Fruit fly (Drosophila melanogaster): ENCODE data around the gene Atac1.

Atac1 gene

dm6 chr2L:6920661-6921359 is 39.3 kb downstream of the Atac1 start, which contains the start of gene Hrb27C:
Gene Hrb27C, plus strand, starts transcription at chr2L:6920704.
- TF ChIP-seq Hr96 (GFP tag; optimal IDR thresholded peaks at IDR 0.05) (no peak), Mnt (GFP tag; optimal IDR thresholded peaks at IDR 0.05) (peak; percentile 45), CG12768 (GFP tag; optimal IDR thresholded peaks at IDR 0.05) (peak; percentile 5), cnc (optimal IDR thresholded peaks at IDR 0.05) (no peak), cic (GFP tag; optimal IDR thresholded peaks at IDR 0.05) (peak; percentile 55), tj (GFP tag; optimal IDR thresholded peaks at IDR 0.05) (peak; percentile 46)

DNA sequence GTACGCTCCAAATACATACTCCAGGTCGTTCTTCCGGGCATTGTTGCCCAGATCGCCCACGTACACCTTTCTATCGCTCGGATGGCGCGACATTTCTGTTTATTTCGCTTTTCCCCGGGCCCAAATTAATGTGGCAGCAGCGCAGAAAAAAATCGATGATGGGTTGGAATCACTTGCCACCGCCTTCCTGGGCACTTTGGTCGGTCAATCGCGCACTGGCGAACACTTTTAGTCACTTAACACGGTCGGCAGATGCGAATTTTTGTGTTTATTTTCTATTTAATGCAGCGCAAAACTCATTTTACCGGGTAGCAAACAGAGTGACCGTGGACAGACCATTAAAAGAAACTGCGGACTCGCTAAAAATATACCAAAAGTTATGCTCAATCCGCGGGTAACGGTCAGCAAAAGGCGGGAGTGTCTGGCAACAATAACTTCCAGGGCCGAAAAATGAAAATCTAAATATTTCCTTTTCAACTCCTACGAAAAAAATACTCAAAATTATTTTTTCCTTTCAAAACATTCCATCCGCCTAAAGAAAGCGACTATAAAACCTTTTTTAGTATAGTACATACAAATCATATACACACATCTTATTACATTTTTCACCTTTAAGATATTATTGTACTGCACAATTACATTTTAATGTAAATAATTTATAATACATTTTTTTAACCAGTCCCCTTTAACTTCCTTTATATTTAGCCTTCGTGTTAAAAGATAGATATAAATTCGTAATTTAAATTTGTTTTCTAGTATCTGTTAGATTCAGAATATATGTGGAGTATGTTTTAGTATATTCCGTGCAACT is 40.1 kb downstream of the Atac1 start, which contains the start of gene x16:
x16 (minus strand) TSS at position 361 of the 811 bp plus-strand sequence.
- TF ChIP-seq Clk (GFP tag; optimal IDR thresholded peaks at IDR 0.05) (no peak), CG1620 (GFP tag; optimal IDR thresholded peaks at IDR 0.05) (no peak), CG33017 (tag; optimal IDR thresholded peaks at IDR 0.05) (no peak), CG14711 (tag; optimal IDR thresholded peaks at IDR 0.05) (no peak), CG5204 (GFP tag; optimal IDR thresholded peaks at IDR 0.05) (no peak), CG7045 (GFP tag; optimal IDR thresholded peaks at IDR 0.05) (no peak), kay (GFP tag; ENCODE audit: borderline replicate concordance) (no peak), CG12768 (GFP tag; optimal IDR thresholded peaks at IDR 0.05) (no peak), pad (GFP tag; optimal IDR thresholded peaks at IDR 0.05) (no peak), tj (GFP tag; optimal IDR thresholded peaks at IDR 0.05) (no peak), CG11617 (GFP tag; optimal IDR thresholded peaks at IDR 0.05) (no peak), toe (GFP tag; optimal IDR thresholded peaks at IDR 0.05) (no peak), Crg-1 (GFP tag; optimal IDR thresholded peaks at IDR 0.05) (no peak), bab1 (GFP tag; optimal IDR thresholded peaks at IDR 0.05) (no peak), Mnt (GFP tag; optimal IDR thresholded peaks at IDR 0.05) (no peak), cic (GFP tag; optimal IDR thresholded peaks at IDR 0.05) (no peak), ovo (GFP tag; optimal IDR thresholded peaks at IDR 0.05) (no peak)

DNA sequence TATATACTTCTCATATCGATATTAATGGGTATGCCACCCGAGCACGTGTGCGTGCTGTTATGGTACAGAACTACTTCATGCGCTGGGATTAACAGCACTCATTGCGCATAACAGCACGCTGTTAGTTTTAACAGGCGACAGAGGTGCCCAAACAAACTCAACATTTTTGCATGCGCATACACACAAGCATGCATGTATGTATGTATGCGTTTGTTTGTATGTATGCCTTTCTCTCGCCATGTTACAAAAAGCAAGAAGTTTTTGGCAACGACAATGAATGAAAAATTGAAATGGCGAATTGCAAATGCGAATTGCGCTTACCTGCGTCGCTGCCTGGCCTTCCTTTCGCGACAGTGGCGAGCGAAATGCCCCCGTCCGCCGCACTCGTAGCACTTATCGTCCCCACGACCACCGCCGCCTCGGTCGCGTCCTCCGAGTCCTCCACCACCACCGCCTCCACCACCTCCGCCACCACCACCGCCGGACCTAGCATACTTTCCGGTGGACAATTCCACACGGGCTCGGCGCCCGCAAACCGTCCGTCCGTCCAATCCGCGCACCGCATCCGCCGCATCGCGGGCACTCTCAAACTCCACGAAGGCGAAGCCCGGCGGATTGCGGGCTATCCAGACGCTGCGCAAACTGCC is 40.8 kb downstream of the Atac1 start:
- TF ChIP-seq toe (GFP tag; optimal IDR thresholded peaks at IDR 0.05) (no peak), kay (GFP tag; ENCODE audit: borderline replicate concordance) (no peak), CG1620 (GFP tag; optimal IDR thresholded peaks at IDR 0.05) (no peak), Clk (GFP tag; optimal IDR thresholded peaks at IDR 0.05) (no peak), CG33017 (tag; optimal IDR thresholded peaks at IDR 0.05) (no peak), CG7101 (tag; optimal IDR thresholded peaks at IDR 0.05) (no peak), Hr96 (GFP tag; optimal IDR thresholded peaks at IDR 0.05) (no peak), CG7045 (GFP tag; optimal IDR thresholded peaks at IDR 0.05) (peak; percentile 35), cic (GFP tag; optimal IDR thresholded peaks at IDR 0.05) (no peak), CG11617 (GFP tag; optimal IDR thresholded peaks at IDR 0.05) (peak; percentile 42), Mnt (GFP tag; optimal IDR thresholded peaks at IDR 0.05) (peak; percentile 96), cnc (optimal IDR thresholded peaks at IDR 0.05) (no peak)

- TF ChIP-seq ovo (GFP tag; optimal IDR thresholded peaks at IDR 0.05) (no peak), CG7045 (GFP tag; optimal IDR thresholded peaks at IDR 0.05) (peak; percentile 79), cnc (optimal IDR thresholded peaks at IDR 0.05) (no peak), cic (GFP tag; optimal IDR thresholded peaks at IDR 0.05) (peak; percentile 56), Hr96 (GFP tag; optimal IDR thresholded peaks at IDR 0.05) (no peak), Mnt (GFP tag; optimal IDR thresholded peaks at IDR 0.05) (peak; percentile 99), CG7101 (tag; optimal IDR thresholded peaks at IDR 0.05) (peak; percentile 66), toe (GFP tag; optimal IDR thresholded peaks at IDR 0.05) (no peak), pad (GFP tag; optimal IDR thresholded peaks at IDR 0.05) (peak; percentile 78), CG33017 (tag; optimal IDR thresholded peaks at IDR 0.05) (peak; percentile 54), CG1620 (GFP tag; optimal IDR thresholded peaks at IDR 0.05) (no peak), Clk (GFP tag; optimal IDR thresholded peaks at IDR 0.05) (peak; percentile 6), bab1 (GFP tag; optimal IDR thresholded peaks at IDR 0.05) (peak; percentile 13), CG5204 (GFP tag; optimal IDR thresholded peaks at IDR 0.05) (no peak), CG12768 (GFP tag; optimal IDR thresholded peaks at IDR 0.05) (peak; percentile 77), tj (GFP tag; optimal IDR thresholded peaks at IDR 0.05) (peak; percentile 56), kay (GFP tag; ENCODE audit: borderline replicate concordance) (no peak), CG11617 (GFP tag; optimal IDR thresholded peaks at IDR 0.05) (peak; percentile 84), Crg-1 (GFP tag; optimal IDR thresholded peaks at IDR 0.05) (peak; percentile 58), CG14711 (tag; optimal IDR thresholded peaks at IDR 0.05) (peak; percentile 46)
Measured at dm6 chr2L:6918517-6919202, 41.5 kb downstream of the Atac1 start, which contains the start of gene nop5. Gene nop5, minus strand, starts transcription at chr2L:6918743.

DNA sequence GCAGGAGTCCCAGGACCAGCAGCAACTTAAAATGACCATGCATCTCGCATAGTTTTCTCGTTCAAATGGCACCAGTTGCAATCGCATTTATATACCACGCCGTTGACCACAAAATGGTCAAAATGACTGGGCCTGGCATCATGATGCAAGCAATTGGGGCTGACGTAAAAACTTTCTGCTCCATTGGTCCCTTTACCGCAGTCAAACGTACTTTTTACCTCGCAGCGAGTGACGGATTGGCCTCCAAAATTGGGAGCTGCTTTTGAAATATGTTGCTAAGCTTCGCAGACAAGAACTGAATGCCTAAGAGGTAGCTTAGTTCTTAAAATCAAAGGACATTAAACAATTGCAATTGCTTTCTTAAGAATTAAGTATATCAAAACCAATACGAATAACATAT is 43.8 kb downstream of the Atac1 start, which contains the start of gene CG32829:
CG32829 (minus strand) TSS at position 101 of the 400 bp plus-strand sequence.
- TF ChIP-seq CG14711 (tag; optimal IDR thresholded peaks at IDR 0.05) (no peak), Clk (GFP tag; optimal IDR thresholded peaks at IDR 0.05) (no peak), Crg-1 (GFP tag; optimal IDR thresholded peaks at IDR 0.05) (no peak), cic (GFP tag; optimal IDR thresholded peaks at IDR 0.05) (no peak)

All from whole organism, adult.